Fruit fly (Drosophila melanogaster) whole organism, embryonic: Measurements from ENCODE around the gene Drs.

Experiments
- Asciz ChIP-seq: fragments of 200-800 bp; sonication (Bioruptor generic); optimal IDR thresholded peaks from 2 replicates; lab custom pipeline; 2017; ENCODE audit warnings: missing biosample characterization, mild to moderate bottlenecking, missing genetic modification characterization, missing genetic modification reagents
- Awh ChIP-seq: fragments of 200-800 bp; sonication (Bioruptor generic); IDR thresholded peaks from 2 replicates; pipeline ENCODE4, ENCODE4 v1.3.6; 2022; ENCODE audit warnings: missing biosample characterization, missing genetic modification characterization
- B-H2 ChIP-seq: fragments of 200-800 bp; sonication (Bioruptor generic); optimal IDR thresholded peaks from 2 replicates; lab custom pipeline; 2018; ENCODE audit warnings: missing biosample characterization, mild to moderate bottlenecking, missing genetic modification characterization
- Bgb ChIP-seq: fragments of 200-800 bp; sonication (Bioruptor generic); IDR thresholded peaks from 2 replicates; pipeline ENCODE4 v1.3.6; 2022; ENCODE audit warnings: missing biosample characterization, missing genetic modification characterization; ENCODE audit not compliant: partially characterized antibody
- CG10654 ChIP-seq: fragments of 200-800 bp; sonication (Bioruptor generic); optimal IDR thresholded peaks from 2 replicates; lab custom pipeline; 2016; ENCODE audit warnings: missing biosample characterization, missing genetic modification characterization
- CG11456 ChIP-seq: fragments of 200-800 bp; sonication (Bioruptor generic); IDR thresholded peaks from 3 replicates; pipeline ENCODE4 v1.3.6; 2022; ENCODE audit warnings: missing biosample characterization, missing genetic modification characterization
- CG12071 ChIP-seq: fragments of 200-800 bp; sonication (Bioruptor generic); optimal IDR thresholded peaks from 3 replicates; lab custom pipeline; 2018; ENCODE audit warnings: missing biosample characterization, mild to moderate bottlenecking, missing genetic modification characterization
- CG13624 ChIP-seq: fragments of 200-800 bp; sonication (Bioruptor generic); optimal IDR thresholded peaks from 2 replicates; lab custom pipeline; 2016; ENCODE audit warnings: missing biosample characterization, missing genetic modification characterization
- CG16815 ChIP-seq: fragments of 200-800 bp; sonication (Bioruptor generic); optimal IDR thresholded peaks from 3 replicates; lab custom pipeline; 2017; ENCODE audit warnings: missing biosample characterization, mild to moderate bottlenecking, missing genetic modification characterization
- CG17385 ChIP-seq: fragments of 200-800 bp; sonication (Bioruptor generic); optimal IDR thresholded peaks from 3 replicates; lab custom pipeline; 2018; ENCODE audit warnings: missing biosample characterization, mild to moderate bottlenecking, missing genetic modification characterization
- CG2116 ChIP-seq: fragments of 200-800 bp; sonication (Bioruptor generic); optimal IDR thresholded peaks from 3 replicates; lab custom pipeline; 2018; ENCODE audit warnings: missing biosample characterization, mild to moderate bottlenecking, missing genetic modification characterization
- CG2202 ChIP-seq: fragments of 200-800 bp; sonication (Bioruptor generic); optimal IDR thresholded peaks from 2 replicates; lab custom pipeline; 2018; ENCODE audit warnings: missing biosample characterization, mild to moderate bottlenecking, missing genetic modification characterization
- CG33213 ChIP-seq: fragments of 200-800 bp; sonication (Bioruptor generic); optimal IDR thresholded peaks from 3 replicates; lab custom pipeline; 2016; ENCODE audit warnings: missing biosample characterization, missing genetic modification characterization
- CG34422 ChIP-seq: fragments of 200-800 bp; sonication (Bioruptor generic); IDR thresholded peaks from 3 replicates; pipeline ENCODE4 v1.3.6; 2022; ENCODE audit warnings: missing biosample characterization, missing genetic modification characterization
- CG3726 ChIP-seq: fragments of 200-800 bp; sonication (Bioruptor generic); IDR thresholded peaks from 3 replicates; pipeline ENCODE4, ENCODE4 v1.3.6; 2022; ENCODE audit warnings: missing biosample characterization, missing genetic modification characterization
- CG3838 ChIP-seq: fragments of 200-800 bp; sonication (Bioruptor generic); optimal IDR thresholded peaks from 3 replicates; lab custom pipeline; 2016; ENCODE audit warnings: missing biosample characterization, missing genetic modification characterization
- CG6854 ChIP-seq: fragments of 200-800 bp; sonication (Bioruptor generic); optimal IDR thresholded peaks from 3 replicates; lab custom pipeline; 2017; ENCODE audit warnings: missing biosample characterization, mild to moderate bottlenecking, missing genetic modification characterization
- CG8089 ChIP-seq: fragments of 200-800 bp; sonication (Bioruptor generic); optimal IDR thresholded peaks from 3 replicates; lab custom pipeline; 2016; ENCODE audit warnings: missing biosample characterization, missing genetic modification characterization
- CHES-1-like ChIP-seq: fragments of 200-800 bp; sonication (Bioruptor generic); optimal IDR thresholded peaks from 2 replicates; lab custom pipeline; 2016; ENCODE audit warnings: missing biosample characterization, missing genetic modification characterization
- CTCF ChIP-seq: fragments of 200-800 bp; sonication (Bioruptor generic); optimal IDR thresholded peaks from 2 replicates; lab custom pipeline; 2017; ENCODE audit warnings: missing biosample characterization, mild to moderate bottlenecking, missing genetic modification characterization, moderate library complexity
- CrebB ChIP-seq: fragments of 200-800 bp; sonication (Bioruptor generic); optimal IDR thresholded peaks from 3 replicates; lab custom pipeline; 2018; ENCODE audit warnings: missing biosample characterization, mild to moderate bottlenecking, missing genetic modification characterization
- Dbx ChIP-seq: fragments of 200-800 bp; sonication (Bioruptor generic); IDR thresholded peaks from 3 replicates; pipeline ENCODE4 v1.3.6; 2022; ENCODE audit warnings: missing biosample characterization, missing genetic modification characterization
- Dek ChIP-seq: fragments of 200-800 bp; sonication (Bioruptor generic); optimal IDR thresholded peaks from 3 replicates; lab custom pipeline; 2019; ENCODE audit warnings: missing biosample characterization, mild to moderate bottlenecking, missing genetic modification characterization, moderate library complexity
- Fer3 ChIP-seq: fragments of 200-800 bp; sonication (Bioruptor generic); optimal IDR thresholded peaks from 2 replicates; lab custom pipeline; 2018; ENCODE audit warnings: missing biosample characterization, mild to moderate bottlenecking, missing genetic modification characterization, moderate library complexity
- HLH3B ChIP-seq: fragments of 200-800 bp; sonication (Bioruptor generic); IDR thresholded peaks from 2 replicates; pipeline ENCODE4 v1.3.6; 2022; ENCODE audit warnings: missing biosample characterization, missing genetic modification characterization
- HLH4C ChIP-seq: fragments of 200-800 bp; sonication (Bioruptor generic); IDR thresholded peaks from 3 replicates; pipeline ENCODE4 v1.3.6; 2022; ENCODE audit warnings: missing biosample characterization, missing genetic modification characterization; ENCODE audit not compliant: partially characterized antibody
- HmgD ChIP-seq: fragments of 200-800 bp; sonication (Bioruptor generic); optimal IDR thresholded peaks from 3 replicates; lab custom pipeline; 2016; ENCODE audit warnings: missing biosample characterization, missing genetic modification characterization
- Hmr ChIP-seq: fragments of 200-800 bp; sonication (Bioruptor generic); optimal IDR thresholded peaks from 3 replicates; lab custom pipeline; 2017; ENCODE audit warnings: mild to moderate bottlenecking, missing biosample characterization, missing genetic modification reagents, missing genetic modification characterization
- Hr39 ChIP-seq: fragments of >200 bp; optimal IDR thresholded peaks from 2 replicates; lab custom pipeline; 2017
- Mrtf ChIP-seq: fragments of 200-800 bp; sonication (Bioruptor generic); IDR thresholded peaks from 3 replicates; pipeline ENCODE4 v1.3.6; 2022; ENCODE audit warnings: missing biosample characterization, missing genetic modification characterization
- Opbp ChIP-seq: fragments of 200-800 bp; sonication (Bioruptor generic); IDR thresholded peaks from 3 replicates; pipeline ENCODE4 v1.3.6; 2022; ENCODE audit warnings: missing biosample characterization, missing genetic modification characterization; ENCODE audit not compliant: partially characterized antibody
- Ptx1 ChIP-seq: fragments of 200-800 bp; sonication (Bioruptor generic); IDR thresholded peaks from 2 replicates; pipeline ENCODE4 v1.3.6; 2022; ENCODE audit warnings: missing biosample characterization, missing genetic modification characterization
- Side ChIP-seq: fragments of 200-800 bp; sonication (Bioruptor generic); optimal IDR thresholded peaks from 2 replicates; lab custom pipeline; 2016; ENCODE audit warnings: missing biosample characterization, missing genetic modification characterization
- ara ChIP-seq: fragments of 200-800 bp; sonication (Bioruptor generic); IDR thresholded peaks from 2 replicates; pipeline ENCODE4 v1.3.6; 2022; ENCODE audit warnings: missing biosample characterization, missing genetic modification characterization
- br ChIP-seq: fragments of >200 bp; optimal IDR thresholded peaks from 2 replicates; lab custom pipeline; 2017
- chinmo ChIP-seq: fragments of 200-800 bp; sonication (Bioruptor generic); IDR thresholded peaks from 4 replicates; pipeline ENCODE4 v1.3.6; 2022; ENCODE audit warnings: missing biosample characterization, missing genetic modification characterization; ENCODE audit not compliant: partially characterized antibody
- gcm ChIP-seq: fragments of 200-800 bp; sonication (Bioruptor generic); optimal IDR thresholded peaks from 2 replicates; lab custom pipeline; 2019; ENCODE audit warnings: missing biosample characterization, mild to moderate bottlenecking, missing genetic modification characterization, moderate library complexity
- grau ChIP-seq: fragments of 200-800 bp; optimal IDR thresholded peaks from 3 replicates; lab custom pipeline; 2019; ENCODE audit warnings: missing biosample characterization, mild to moderate bottlenecking, missing genetic modification characterization, moderate library complexity
- hb ChIP-seq: fragments of 200-800 bp; sonication (Bioruptor generic); IDR thresholded peaks from 3 replicates; pipeline ENCODE4 v1.3.6; 2022; ENCODE audit warnings: missing biosample characterization, missing genetic modification characterization; ENCODE audit not compliant: partially characterized antibody
- jumu ChIP-seq: fragments of 200-800 bp; sonication (Bioruptor generic); optimal IDR thresholded peaks from 3 replicates; lab custom pipeline; 2016; ENCODE audit warnings: missing biosample characterization, missing genetic modification characterization
- ken ChIP-seq: fragments of 200-800 bp; sonication (Bioruptor generic); IDR thresholded peaks from 3 replicates; pipeline ENCODE4 v1.3.6; 2022; ENCODE audit warnings: missing biosample characterization, missing genetic modification characterization
- lab ChIP-seq: fragments of 200-800 bp; sonication (Bioruptor generic); optimal IDR thresholded peaks from 3 replicates; lab custom pipeline; 2017; ENCODE audit warnings: missing biosample characterization, missing genetic modification characterization, mild to moderate bottlenecking, moderate library complexity, missing genetic modification reagents
- ranshi ChIP-seq: fragments of 200-800 bp; sonication (Bioruptor generic); IDR thresholded peaks from 2 replicates; pipeline ENCODE4 v1.3.6; 2022; ENCODE audit warnings: missing biosample characterization, missing genetic modification characterization
- rib ChIP-seq: fragments of 200-800 bp; sonication (Bioruptor generic); IDR thresholded peaks from 2 replicates; pipeline ENCODE4 v1.3.6; 2022; ENCODE audit warnings: missing biosample characterization, missing genetic modification characterization
- sd ChIP-seq: fragments of 200-800 bp; sonication (Bioruptor generic); optimal IDR thresholded peaks from 3 replicates; lab custom pipeline; 2018; ENCODE audit warnings: missing biosample characterization, mild to moderate bottlenecking, missing genetic modification characterization, moderate library complexity
- sob ChIP-seq: fragments of 200-800 bp; sonication (Bioruptor generic); IDR thresholded peaks from 2 replicates; pipeline ENCODE4 v1.3.6; 2022; ENCODE audit warnings: missing biosample characterization, missing genetic modification characterization
- trem ChIP-seq: fragments of 200-800 bp; optimal IDR thresholded peaks from 3 replicates; lab custom pipeline; 2019; ENCODE audit warnings: missing biosample characterization, mild to moderate bottlenecking, missing genetic modification characterization, moderate library complexity
- vfl ChIP-seq: fragments of 200-800 bp; sonication (Bioruptor generic); optimal IDR thresholded peaks from 2 replicates; lab custom pipeline; 2016; ENCODE audit warnings: missing biosample characterization, missing genetic modification characterization
- wek ChIP-seq: fragments of 200-800 bp; sonication (Bioruptor generic); optimal IDR thresholded peaks from 3 replicates; lab custom pipeline; 2018; ENCODE audit warnings: missing biosample characterization, mild to moderate bottlenecking, missing genetic modification characterization, moderate library complexity
- zfh2 ChIP-seq: fragments of 200-800 bp; sonication (Bioruptor generic); optimal IDR thresholded peaks from 2 replicates; lab custom pipeline; 2016; ENCODE audit warnings: missing biosample characterization, missing genetic modification characterization

Drs gene

dm6 chr3L:3336368-3337164 is 32.8 kb upstream of the Drs start, which contains the start of the genes Drsl6 and kst (continued):
- peak; percentile 46 for TF ChIP-seq B-H2 (GFP tag; lab: Kevin White, UChicago)
- TF ChIP-seq Mrtf (GFP tag; lab: Robert Waterston, UW) = no peak
- peak; percentile 1 for TF ChIP-seq CG12071 (GFP tag; lab: Kevin White, UChicago)
- TF ChIP-seq CTCF = no peak
- no peak for TF ChIP-seq CG3726 (GFP tag; lab: Robert Waterston, UW)
- TF ChIP-seq chinmo (GFP tag; lab: Robert Waterston, UW) = peak; percentile 75; the same call in 2 of the 4 replicates
- peak; percentile 15 for TF ChIP-seq gcm (GFP tag; lab: Kevin White, UChicago)
- TF ChIP-seq CG10654 (GFP tag; lab: Kevin White, UChicago) = no peak
- TF ChIP-seq br (lab: Kevin White, UChicago) = no peak
- TF ChIP-seq HmgD (GFP tag; lab: Kevin White, UChicago) = peak; percentile 60
- no peak for TF ChIP-seq lab (GFP tag; lab: Kevin White, UChicago)
- TF ChIP-seq CG17385 (GFP tag; lab: Kevin White, UChicago) = peak; percentile 56
- no peak for TF ChIP-seq CG11456 (GFP tag; lab: Robert Waterston, UW)
- peak; percentile 22 for TF ChIP-seq Side
- peak; percentile 6 for TF ChIP-seq trem
- no peak for TF ChIP-seq Hr39 (lab: Kevin White, UChicago)
- peak; percentile 70 for TF ChIP-seq Opbp (GFP tag; lab: Robert Waterston, UW)
- no peak for TF ChIP-seq CG16815 (GFP tag; lab: Kevin White, UChicago)
- TF ChIP-seq Bgb (GFP tag; lab: Robert Waterston, UW) = peak; percentile 72
- no peak for TF ChIP-seq zfh2 (GFP tag; lab: Kevin White, UChicago)
- TF ChIP-seq Fer3 (tag; lab: Kevin White, UChicago) = peak; percentile 29
- peak; percentile 30 for TF ChIP-seq wek (GFP tag; lab: Kevin White, UChicago)
- TF ChIP-seq Asciz (GFP tag; lab: Kevin White, UChicago) = no peak
- peak; percentile 59 for TF ChIP-seq CrebB
- peak; percentile 6 for TF ChIP-seq CG13624 (GFP tag; lab: Kevin White, UChicago)
- TF ChIP-seq sob (GFP tag; lab: Robert Waterston, UW) = peak; percentile 58; the same call in 1 of the 2 replicates
- TF ChIP-seq CG8089 = no peak
- no peak for TF ChIP-seq jumu (GFP tag; lab: Kevin White, UChicago)
- peak; percentile 26 for TF ChIP-seq CG33213
- TF ChIP-seq hb = no peak
- peak; percentile 96 for TF ChIP-seq sd (tag; lab: Kevin White, UChicago)
- peak; percentile 65 for TF ChIP-seq CG2116 (GFP tag; lab: Kevin White, UChicago)
- TF ChIP-seq CG6854 (GFP tag; lab: Kevin White, UChicago) = peak; percentile 24
- peak; percentile 37; the same call in 1 of the 2 replicates for TF ChIP-seq ranshi
- peak; percentile 31 for TF ChIP-seq grau
- TF ChIP-seq ken = no peak
- TF ChIP-seq Ptx1 (GFP tag; lab: Robert Waterston, UW) = no peak
- peak; percentile 14; the same call in 1 of the 2 replicates for TF ChIP-seq HLH3B (GFP tag; lab: Robert Waterston, UW)
- TF ChIP-seq CHES-1-like = no peak
- no peak for TF ChIP-seq CG3838 (GFP tag; lab: Kevin White, UChicago)
- peak; percentile 33; the same call in 1 of the 3 replicates for TF ChIP-seq Dbx (GFP tag; lab: Robert Waterston, UW)
- peak; percentile 3 for TF ChIP-seq Dek (tag; lab: Kevin White, UChicago)
- peak; percentile 60; the same call in 1 of the 2 replicates for TF ChIP-seq rib
- TF ChIP-seq Awh (GFP tag; lab: Robert Waterston, UW) = peak; percentile 70; the same call in 1 of the 2 replicates
- peak; percentile 38; the same call in 2 of the 3 replicates for TF ChIP-seq HLH4C (GFP tag; lab: Robert Waterston, UW)
- TF ChIP-seq CG2202 = peak; percentile 36
- TF ChIP-seq ara (GFP tag; lab: Robert Waterston, UW) = no peak
- TF ChIP-seq vfl (GFP tag; lab: Kevin White, UChicago) = no peak
- peak; percentile 53; the same call in 1 of the 3 replicates for TF ChIP-seq CG34422 (GFP tag; lab: Robert Waterston, UW)
- no peak for TF ChIP-seq Hmr (GFP tag; lab: Kevin White, UChicago)
